Fruit fly (Drosophila melanogaster): ENCODE results near the gene Cpr100A.

- TF ChIP-seq CG8478 (optimal IDR thresholded peaks at IDR 0.05) (no peak), pan (optimal IDR thresholded peaks at IDR 0.05) (no peak)
These were observed 6.8 kb upstream of the Cpr100A start for dm6 chr3R:30860561-30860928.

Data from whole organism.